Fruit fly (Drosophila melanogaster): ENCODE data around the gene CG12099.

DNA sequence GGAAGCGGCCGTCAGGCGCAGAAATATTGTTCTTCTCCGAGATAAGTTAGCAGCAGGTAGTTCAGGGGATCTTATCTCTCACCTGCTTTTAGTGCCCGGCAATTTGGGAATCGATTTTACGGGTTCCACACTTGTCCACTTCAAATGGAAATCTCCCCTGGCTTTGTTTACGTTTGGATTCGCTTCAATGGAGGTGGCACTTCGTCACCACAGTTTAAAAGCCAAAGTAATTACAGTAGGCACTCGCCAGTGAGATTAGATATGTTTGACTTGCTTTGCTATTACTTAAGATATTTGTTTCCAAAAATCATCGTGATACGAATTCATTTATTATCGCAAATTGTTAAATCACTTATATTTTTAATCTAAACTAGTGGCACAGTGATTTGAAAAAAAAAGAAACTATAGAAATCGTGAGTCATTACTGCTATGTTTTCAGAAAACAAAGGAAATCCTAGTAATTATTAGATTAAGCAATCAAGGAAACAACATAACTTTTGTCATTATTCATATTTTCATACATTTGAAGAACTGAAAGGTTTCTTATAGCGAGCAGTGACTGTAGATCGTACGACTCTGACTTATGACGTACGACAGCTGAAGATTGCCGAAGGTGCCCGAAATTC is 9.8 kb downstream of the CG12099 start:
- no peak for TF ChIP-seq usp (GFP tag; optimal IDR thresholded peaks at IDR 0.05)
- no peak for TF ChIP-seq pan (optimal IDR thresholded peaks at IDR 0.05)
- TF ChIP-seq Dll (optimal IDR thresholded peaks at IDR 0.05) = no peak
- TF ChIP-seq psq (optimal IDR thresholded peaks at IDR 0.05) = no peak
- TF ChIP-seq CG8478 (optimal IDR thresholded peaks at IDR 0.05) = no peak
- TF ChIP-seq EcR (GFP tag; optimal IDR thresholded peaks at IDR 0.05) = no peak

All from whole organism.